Worm (Caenorhabditis elegans): ENCODE results near the gene F32G8.2.

DNA sequence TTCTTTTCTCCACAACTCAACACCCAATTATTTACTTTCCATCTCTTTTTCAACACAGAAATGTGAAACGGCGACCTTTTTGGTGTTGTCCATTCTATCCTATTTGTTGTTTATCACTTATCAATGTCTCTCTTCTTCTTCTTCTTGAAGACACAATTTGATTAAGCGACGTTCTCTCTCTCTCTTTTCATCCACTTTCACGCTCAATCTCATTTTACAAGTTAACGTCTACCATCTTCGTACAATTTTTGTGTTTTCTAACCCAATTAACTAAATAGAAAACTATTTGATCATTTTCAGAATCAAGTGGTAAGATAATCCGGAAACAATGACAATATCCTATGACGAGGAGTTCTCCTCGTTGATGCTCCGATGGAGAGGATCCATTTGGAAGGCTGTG is 7.9 kb downstream of the F32G8.2 start, which contains the start of gene best-14:
- TF ChIP-seq him-1 (tag; optimal IDR thresholded peaks at IDR 0.05): no peak
- no peak for TF ChIP-seq W03F9.2 (tag; optimal IDR thresholded peaks at IDR 0.05)
- TF ChIP-seq dao-5 (tag; optimal IDR thresholded peaks at IDR 0.05): no peak

Data from whole organism, L4/young adult.